Fruit fly (Drosophila melanogaster) whole organism: ENCODE results near the gene CG34174.

Experiments
- CG8478 ChIP-seq: fragments of >200 bp; optimal IDR thresholded peaks from 2 replicates; lab custom pipeline; 2018; ENCODE audit warnings: inconsistent platforms
- EcR ChIP-seq, 2 experiments: fragments of >200 bp; optimal IDR thresholded peaks; 2 replicates each; lab custom pipeline; 2017; ENCODE audit warnings: missing biosample characterization in 2 of 2, missing genetic modification characterization in 2 of 2, missing genetic modification reagents in 2 of 2
- pan ChIP-seq: fragments of >200 bp; optimal IDR thresholded peaks from 2 replicates; lab custom pipeline; 2017
- psq ChIP-seq: fragments of >200 bp; optimal IDR thresholded peaks from 2 replicates; lab custom pipeline; 2017
- usp ChIP-seq: fragments of >200 bp; optimal IDR thresholded peaks from 2 replicates; lab custom pipeline; 2017; ENCODE audit warnings: missing biosample characterization, missing genetic modification characterization, mixed read lengths

DNA sequence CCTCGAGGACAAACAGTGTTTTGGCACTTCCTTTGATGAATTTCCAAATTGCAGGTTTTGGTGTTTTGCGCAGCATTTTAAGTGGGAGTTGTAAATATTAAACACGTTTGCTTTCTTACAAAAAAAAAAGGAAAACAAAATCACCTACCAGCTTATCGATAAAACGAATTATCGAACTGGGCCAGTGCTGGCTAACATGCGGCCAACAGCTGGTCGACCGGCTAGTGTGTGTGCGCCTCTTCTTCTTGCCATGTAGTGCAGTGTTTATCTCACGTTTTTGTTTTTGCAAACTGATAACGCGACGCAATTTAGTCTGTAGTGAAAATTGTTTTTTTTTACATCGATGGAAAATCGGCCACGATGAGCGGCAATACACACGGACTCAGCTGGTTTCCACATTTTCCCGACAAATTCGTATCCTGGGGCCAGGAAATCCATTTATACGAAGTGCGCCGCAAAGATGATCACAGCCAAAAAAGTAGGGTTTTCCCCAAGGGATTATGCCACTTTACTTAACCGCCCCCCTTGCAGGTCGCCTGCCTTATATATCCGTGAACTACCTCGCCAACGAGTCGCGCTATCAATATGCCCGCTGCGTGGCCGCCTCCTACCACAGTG lies 3.1 kb downstream of the CG34174 start, which contains the start of the genes CG15386, CG42371 and mio:
- no peak for TF ChIP-seq pan (lab: Kevin White, UChicago)
- TF ChIP-seq psq (lab: Kevin White, UChicago): no peak
- TF ChIP-seq CG8478 (lab: Kevin White, UChicago): no peak
- TF ChIP-seq EcR (GFP tag; optimal IDR thresholded peaks at IDR 0.05; lab: Kevin White, UChicago): no peak
- TF ChIP-seq usp (GFP tag; lab: Kevin White, UChicago): no peak
